Worm (Caenorhabditis elegans) whole organism, L1 larva: ENCODE results near the gene pxn-2.

Experiments
- C04F5.9 ChIP-seq: sonication (generic microtip); optimal IDR thresholded peaks from 2 replicates; lab custom pipeline; 2016; ENCODE audit warnings: missing genetic modification characterization, missing compliant biosample characterization
- Y116A8C.19 ChIP-seq: sonication (generic microtip); optimal IDR thresholded peaks from 2 replicates; lab custom pipeline; 2016; ENCODE audit warnings: missing compliant biosample characterization, missing genetic modification characterization, borderline replicate concordance
- aha-1 ChIP-seq: fragments of 150-350 bp; optimal IDR thresholded peaks from 2 replicates; lab custom pipeline; 2014; ENCODE audit warnings: missing biosample characterization, missing genetic modification characterization
- ama-1 ChIP-seq: fragments of 150-350 bp; optimal IDR thresholded peaks from 2 replicates; lab custom pipeline; 2014
- blmp-1 ChIP-seq: fragments of 150-350 bp; optimal IDR thresholded peaks from 2 replicates; lab custom pipeline; 2014; ENCODE audit warnings: missing biosample characterization, missing genetic modification characterization
- ceh-63 ChIP-seq: fragments of 200-800 bp; sonication (Bioruptor generic); optimal IDR thresholded peaks from 2 replicates; lab custom pipeline; 2018; ENCODE audit warnings: mild to moderate bottlenecking, missing genetic modification characterization, missing compliant biosample characterization
- ceh-8 ChIP-seq: fragments of 200-800 bp; sonication (Bioruptor generic); optimal IDR thresholded peaks from 2 replicates; lab custom pipeline; 2018; ENCODE audit warnings: mild to moderate bottlenecking, missing genetic modification characterization, moderate library complexity, missing compliant biosample characterization
- ceh-82 ChIP-seq, 3 experiments: fragments of 150-350 bp in 1 of 3; sonication (generic microtip) in 2 of 3; optimal IDR thresholded peaks; 2 replicates each; lab custom pipeline; 2014 to 2017; ENCODE audit warnings: missing biosample characterization in 3 of 3, missing genetic modification characterization in 3 of 3
- ceh-88 ChIP-seq: fragments of 200-800 bp; sonication (Bioruptor generic); IDR thresholded peaks from 2 replicates; pipeline ENCODE4 v1.3.6; 2022; ENCODE audit warnings: missing genetic modification characterization, missing compliant biosample characterization
- ceh-90 ChIP-seq: sonication (generic microtip); optimal IDR thresholded peaks from 2 replicates; lab custom pipeline; 2016; ENCODE audit warnings: missing genetic modification characterization, missing compliant biosample characterization
- ces-1 ChIP-seq: fragments of 150-350 bp; optimal IDR thresholded peaks from 2 replicates; lab custom pipeline; 2014; ENCODE audit warnings: missing biosample characterization, missing genetic modification reagents, missing genetic modification characterization
- efl-1 ChIP-seq, 4 experiments: fragments of 150-350 bp; optimal IDR thresholded peaks in 3 of 4; peaks in 1 of 4; 1 replicate in 1 of 4; 2 replicates in 3 of 4; lab custom pipeline; 2014; ENCODE audit warnings: missing biosample characterization in 2 of 4, missing genetic modification characterization in 2 of 4, missing genetic modification reagents in 2 of 4
- efl-3 ChIP-seq: fragments of 200-800 bp; sonication (Bioruptor generic); optimal IDR thresholded peaks from 2 replicates; lab custom pipeline; 2018; ENCODE audit warnings: mild to moderate bottlenecking, missing genetic modification characterization, missing compliant biosample characterization
- elt-3 ChIP-seq, 6 experiments: fragments of 150-350 bp in 1 of 6; sonication (generic microtip); optimal IDR thresholded peaks; 2 replicates each; lab custom pipeline; 2017 to 2018; ENCODE audit warnings: missing biosample characterization in 6 of 6, missing genetic modification characterization in 6 of 6, inconsistent platforms in 1 of 6
- ets-5 ChIP-seq: fragments of 200-800 bp; sonication (Bioruptor generic); IDR thresholded peaks from 2 replicates; pipeline ENCODE4 v1.3.6; 2022; ENCODE audit warnings: missing genetic modification characterization, missing compliant biosample characterization
- fkh-10 ChIP-seq: sonication (generic microtip); optimal IDR thresholded peaks from 2 replicates; lab custom pipeline; 2017; ENCODE audit warnings: missing biosample characterization, missing genetic modification reagents, missing genetic modification characterization
- hlh-17 ChIP-seq: fragments of 200-800 bp; sonication (Bioruptor generic); optimal IDR thresholded peaks from 2 replicates; lab custom pipeline; 2018; ENCODE audit warnings: missing genetic modification characterization, mild to moderate bottlenecking, missing compliant biosample characterization, moderate library complexity, borderline replicate concordance
- hlh-4 ChIP-seq: sonication (generic microtip); optimal IDR thresholded peaks from 2 replicates; lab custom pipeline; 2016; ENCODE audit warnings: mild to moderate bottlenecking, missing genetic modification characterization, missing compliant biosample characterization
- lin-14 ChIP-seq: fragments of 200-800 bp; sonication (Bioruptor generic); optimal IDR thresholded peaks from 2 replicates; lab custom pipeline; 2018; ENCODE audit warnings: mild to moderate bottlenecking, missing genetic modification characterization, moderate library complexity, missing compliant biosample characterization
- lin-39 ChIP-seq: fragments of 150-350 bp; optimal IDR thresholded peaks from 2 replicates; lab custom pipeline; 2014; ENCODE audit warnings: missing biosample characterization, missing genetic modification reagents, missing genetic modification characterization
- lsy-2 ChIP-seq, 2 experiments: fragments of 150-350 bp; optimal IDR thresholded peaks; 2 replicates each; lab custom pipeline; 2014; ENCODE audit warnings: missing biosample characterization in 2 of 2, missing genetic modification characterization in 2 of 2
- mef-2 ChIP-seq: fragments of 150-350 bp; optimal IDR thresholded peaks from 2 replicates; lab custom pipeline; 2014; ENCODE audit warnings: missing biosample characterization, missing genetic modification characterization
- mep-1 ChIP-seq: fragments of 150-350 bp; optimal IDR thresholded peaks from 2 replicates; lab custom pipeline; 2014; ENCODE audit warnings: missing biosample characterization, missing genetic modification characterization
- nhr-19 ChIP-seq: fragments of 200-800 bp; sonication (Bioruptor generic); conservative IDR thresholded peaks from 2 replicates; pipeline ENCODE4 v1.3.6; 2022; ENCODE audit warnings: missing genetic modification characterization, missing compliant biosample characterization
- nhr-237 ChIP-seq: fragments of 150-350 bp; optimal IDR thresholded peaks from 2 replicates; lab custom pipeline; 2014; ENCODE audit warnings: missing biosample characterization, missing genetic modification characterization
- nhr-28 ChIP-seq: fragments of 150-350 bp; optimal IDR thresholded peaks from 2 replicates; lab custom pipeline; 2014; ENCODE audit warnings: missing biosample characterization, missing genetic modification characterization
- nhr-47 ChIP-seq: sonication (generic microtip); optimal IDR thresholded peaks from 2 replicates; lab custom pipeline; 2016; ENCODE audit warnings: mild to moderate bottlenecking, missing genetic modification characterization, moderate library complexity, missing compliant biosample characterization
- nhr-76 ChIP-seq: sonication (generic microtip); optimal IDR thresholded peaks from 2 replicates; lab custom pipeline; 2017; ENCODE audit warnings: missing biosample characterization, missing genetic modification characterization
- nhr-85 ChIP-seq: sonication (generic microtip); peaks from one replicate; lab custom pipeline; 2016; ENCODE audit warnings: missing genetic modification characterization, inconsistent platforms, missing compliant biosample characterization
- nhr-90 ChIP-seq: sonication (generic microtip); optimal IDR thresholded peaks from 2 replicates; lab custom pipeline; 2016; ENCODE audit warnings: mild to moderate bottlenecking, missing genetic modification characterization, missing compliant biosample characterization; ENCODE audit not compliant: poor library complexity
- pag-3 ChIP-seq: sonication (generic microtip); optimal IDR thresholded peaks from 2 replicates; lab custom pipeline; 2017; ENCODE audit warnings: missing genetic modification characterization, mild to moderate bottlenecking, missing compliant biosample characterization, antibody characterized with exemption, borderline replicate concordance; ENCODE audit not compliant: insufficient read depth
- pax-3 ChIP-seq: fragments of 200-800 bp; sonication (Bioruptor generic); optimal IDR thresholded peaks from 2 replicates; lab custom pipeline; 2018; ENCODE audit warnings: mild to moderate bottlenecking, missing genetic modification characterization, moderate library complexity, missing compliant biosample characterization
- rnt-1 ChIP-seq: sonication (generic microtip); optimal IDR thresholded peaks from 2 replicates; lab custom pipeline; 2016; ENCODE audit warnings: mild to moderate bottlenecking, missing genetic modification characterization, moderate library complexity, missing compliant biosample characterization
- snpc-4 ChIP-seq: fragments of 150-350 bp; optimal IDR thresholded peaks from 2 replicates; lab custom pipeline; 2014; ENCODE audit warnings: missing biosample characterization, missing genetic modification characterization
- snu-23 ChIP-seq: sonication (generic microtip); optimal IDR thresholded peaks from 2 replicates; lab custom pipeline; 2016; ENCODE audit warnings: missing genetic modification characterization, missing compliant biosample characterization
- sptf-1 ChIP-seq: fragments of 150-350 bp; optimal IDR thresholded peaks from 2 replicates; lab custom pipeline; 2014; ENCODE audit warnings: missing biosample characterization, missing genetic modification characterization
- tbx-2 ChIP-seq: sonication (generic microtip); optimal IDR thresholded peaks from 2 replicates; lab custom pipeline; 2016; ENCODE audit warnings: missing genetic modification characterization, missing compliant biosample characterization
- unc-30 ChIP-seq: sonication (generic microtip); optimal IDR thresholded peaks from 2 replicates; lab custom pipeline; 2017; ENCODE audit warnings: missing biosample characterization, missing genetic modification characterization
- unc-62 ChIP-seq: fragments of 150-350 bp; optimal IDR thresholded peaks from 2 replicates; lab custom pipeline; 2014; ENCODE audit warnings: missing biosample characterization, missing genetic modification reagents, missing genetic modification characterization
- unc-86 ChIP-seq: sonication (generic microtip); optimal IDR thresholded peaks from 2 replicates; lab custom pipeline; 2016; ENCODE audit warnings: missing genetic modification characterization, missing compliant biosample characterization
- vab-15 ChIP-seq: sonication (generic microtip); optimal IDR thresholded peaks from 2 replicates; lab custom pipeline; 2017; ENCODE audit warnings: missing genotype, mild to moderate bottlenecking, missing genetic modification characterization, missing compliant biosample characterization
- xbp-1 ChIP-seq: sonication (generic microtip); optimal IDR thresholded peaks from 2 replicates; lab custom pipeline; 2016; ENCODE audit warnings: missing genetic modification characterization, missing compliant biosample characterization
- zag-1 ChIP-seq: fragments of 150-350 bp; optimal IDR thresholded peaks from 2 replicates; lab custom pipeline; 2014; ENCODE audit warnings: missing biosample characterization, missing genetic modification characterization
- zip-4 ChIP-seq: fragments of 200-800 bp; sonication (Bioruptor generic); optimal IDR thresholded peaks from 2 replicates; lab custom pipeline; 2018; ENCODE audit warnings: mild to moderate bottlenecking, missing genetic modification characterization, moderate library complexity, missing compliant biosample characterization
- ztf-4 ChIP-seq: fragments of 150-350 bp; optimal IDR thresholded peaks from 2 replicates; lab custom pipeline; 2014; ENCODE audit warnings: missing biosample characterization, missing genetic modification characterization

The pxn-2 gene

ce11 chrX:10951168-10951567 is 27.9 kb downstream of the pxn-2 start, which contains the start of gene K09C8.7 (continued):
- TF ChIP-seq efl-3 = no peak

- TF ChIP-seq blmp-1 (tag; lab: Kevin White, UChicago) (no peak), efl-1 (optimal IDR thresholded peaks at IDR 0.05; lab: Kevin White, UChicago) (no peak), efl-1 (GFP tag; optimal IDR thresholded peaks at IDR 0.05 in 1 of 2; lab: Kevin White, UChicago) (peak in 1 of 2 experiments; percentile 41), mef-2 (tag; lab: Kevin White, UChicago) (no peak)
Observed at ce11 chrX:10948852-10949251, 30.2 kb downstream of the pxn-2 start, which contains the start of gene T21B6.3. Gene T21B6.3 (minus strand): TSS chrX:10948952.

ce11 chrX:10941255-10941654 is 37.8 kb downstream of the pxn-2 start, which contains the start of gene pho-7:
Gene pho-7 (minus strand): TSS chrX:10941355.
- TF ChIP-seq unc-86 (tag; lab: Kevin White, UChicago) (no peak), nhr-76 (tag; lab: Kevin White, UChicago) (no peak), ceh-90 (tag; lab: Kevin White, UChicago) (no peak), zag-1 (tag; lab: Kevin White, UChicago) (no peak)

ce11 chrX:10933308-10934014 is 45.6 kb downstream of the pxn-2 start:
- TF ChIP-seq snu-23 (GFP tag; lab: Kevin White, UChicago) = no peak
- no peak for TF ChIP-seq pag-3 (tag; lab: Kevin White, UChicago)
- no peak for TF ChIP-seq unc-30 (tag; lab: Kevin White, UChicago)
- no peak for TF ChIP-seq ceh-63 (GFP tag; lab: Kevin White, UChicago)
- no peak for TF ChIP-seq ama-1 (lab: Kevin White, UChicago)
- no peak for TF ChIP-seq nhr-19
- TF ChIP-seq lin-14 (GFP tag; lab: Kevin White, UChicago) = peak; percentile 51
- TF ChIP-seq ces-1 (GFP tag; lab: Kevin White, UChicago) = no peak
- TF ChIP-seq lsy-2 (tag; optimal IDR thresholded peaks at IDR 0.05; lab: Kevin White, UChicago) = no peak
- TF ChIP-seq hlh-4 (tag; lab: Kevin White, UChicago) = no peak
- TF ChIP-seq sptf-1 = no peak
- no peak for TF ChIP-seq xbp-1
- TF ChIP-seq blmp-1 (tag; lab: Kevin White, UChicago) = no peak
- TF ChIP-seq nhr-28 = no peak
- no peak for TF ChIP-seq ceh-82 (tag; optimal IDR thresholded peaks at IDR 0.05; lab: Kevin White, UChicago)
- no peak for TF ChIP-seq mep-1 (tag; lab: Kevin White, UChicago)
- TF ChIP-seq tbx-2 (tag; lab: Kevin White, UChicago) = peak; percentile 12
- no peak for TF ChIP-seq aha-1 (tag; lab: Kevin White, UChicago)
- no peak for TF ChIP-seq efl-1 (optimal IDR thresholded peaks at IDR 0.05; lab: Kevin White, UChicago)
- TF ChIP-seq efl-1 (GFP tag; optimal IDR thresholded peaks at IDR 0.05 in 1 of 2; lab: Kevin White, UChicago) = peak in 1 of 2 experiments; percentile 78
- no peak for TF ChIP-seq nhr-90 (tag; lab: Kevin White, UChicago)
- TF ChIP-seq pax-3 (tag; lab: Kevin White, UChicago) = no peak
- TF ChIP-seq fkh-10 (GFP tag; lab: Kevin White, UChicago) = no peak
- no peak for TF ChIP-seq hlh-17 (GFP tag; lab: Kevin White, UChicago)
- no peak for TF ChIP-seq rnt-1 (tag; lab: Kevin White, UChicago)
- TF ChIP-seq nhr-47 (tag; lab: Kevin White, UChicago) = no peak
- no peak for TF ChIP-seq ztf-4 (tag; lab: Kevin White, UChicago)
- TF ChIP-seq C04F5.9 (tag; lab: Kevin White, UChicago) = no peak
- TF ChIP-seq ets-5 (GFP tag; lab: Robert Waterston, UW) = no peak
- no peak for TF ChIP-seq ceh-88 (GFP tag; lab: Robert Waterston, UW)
- no peak for TF ChIP-seq ceh-8 (GFP tag; lab: Kevin White, UChicago)
- no peak for TF ChIP-seq unc-62 (GFP tag; lab: Kevin White, UChicago)
- TF ChIP-seq nhr-237 (tag; lab: Kevin White, UChicago) = no peak
- no peak for TF ChIP-seq snpc-4 (tag; lab: Kevin White, UChicago)
- TF ChIP-seq vab-15 (tag; lab: Kevin White, UChicago) = no peak
- no peak for TF ChIP-seq zip-4
- peak in 1 of 6 experiments; percentile 57 for TF ChIP-seq elt-3 (tag; optimal IDR thresholded peaks at IDR 0.05; lab: Kevin White, UChicago)
- TF ChIP-seq lin-39 = no peak
- TF ChIP-seq Y116A8C.19 = no peak
- TF ChIP-seq nhr-85 (tag; lab: Kevin White, UChicago) = peak; percentile 71
